Worm (Caenorhabditis elegans) whole organism, L1 larva: ENCODE data around the gene C34D4.10.

Experiments
- C34B4.2 ChIP-seq: sonication (generic microtip); optimal IDR thresholded peaks from 2 replicates; lab custom pipeline; 2017; ENCODE audit warnings: mild to moderate bottlenecking, missing genetic modification characterization, missing compliant biosample characterization
- aly-2 ChIP-seq: fragments of 150-350 bp; optimal IDR thresholded peaks from 2 replicates; lab custom pipeline; 2014; ENCODE audit warnings: missing biosample characterization, missing genetic modification characterization
- blmp-1 ChIP-seq: fragments of 150-350 bp; optimal IDR thresholded peaks from 2 replicates; lab custom pipeline; 2014; ENCODE audit warnings: missing biosample characterization, missing genetic modification characterization
- ceh-82 ChIP-seq, 3 experiments: fragments of 150-350 bp in 1 of 3; sonication (generic microtip) in 2 of 3; optimal IDR thresholded peaks; 2 replicates each; lab custom pipeline; 2014 to 2017; ENCODE audit warnings: missing biosample characterization in 3 of 3, missing genetic modification characterization in 3 of 3
- dsc-1 ChIP-seq: sonication (generic microtip); optimal IDR thresholded peaks from 2 replicates; lab custom pipeline; 2016; ENCODE audit warnings: mild to moderate bottlenecking, missing genetic modification characterization, missing compliant biosample characterization
- egl-27 ChIP-seq, 2 experiments: fragments of 150-350 bp in 1 of 2; sonication (generic microtip); optimal IDR thresholded peaks; 3 replicates each; lab custom pipeline; 2017 to 2018; ENCODE audit warnings: missing biosample characterization in 2 of 2, missing genetic modification characterization in 2 of 2, missing genetic modification reagents in 2 of 2
- elt-3 ChIP-seq, 6 experiments: fragments of 150-350 bp in 1 of 6; sonication (generic microtip); optimal IDR thresholded peaks; 2 replicates each; lab custom pipeline; 2017 to 2018; ENCODE audit warnings: missing biosample characterization in 6 of 6, missing genetic modification characterization in 6 of 6, inconsistent platforms in 1 of 6
- ets-5 ChIP-seq: fragments of 200-800 bp; sonication (Bioruptor generic); IDR thresholded peaks from 2 replicates; pipeline ENCODE4 v1.3.6; 2022; ENCODE audit warnings: missing genetic modification characterization, missing compliant biosample characterization
- fkh-4 ChIP-seq: sonication (generic microtip); optimal IDR thresholded peaks from 2 replicates; lab custom pipeline; 2016; ENCODE audit warnings: missing compliant biosample characterization, missing genetic modification characterization, borderline replicate concordance
- hlh-17 ChIP-seq: fragments of 200-800 bp; sonication (Bioruptor generic); optimal IDR thresholded peaks from 2 replicates; lab custom pipeline; 2018; ENCODE audit warnings: missing genetic modification characterization, mild to moderate bottlenecking, missing compliant biosample characterization, moderate library complexity, borderline replicate concordance
- hpl-2 ChIP-seq: fragments of 150-350 bp; optimal IDR thresholded peaks from 2 replicates; lab custom pipeline; 2014; ENCODE audit warnings: missing biosample characterization, missing genetic modification reagents, missing genetic modification characterization
- jun-1 ChIP-seq: fragments of 150-350 bp; optimal IDR thresholded peaks from 2 replicates; lab custom pipeline; 2014; ENCODE audit warnings: missing biosample characterization, missing genetic modification reagents, missing genetic modification characterization
- lin-13 ChIP-seq: fragments of 150-350 bp; optimal IDR thresholded peaks from 2 replicates; lab custom pipeline; 2014; ENCODE audit warnings: missing biosample characterization, missing genetic modification reagents, missing genetic modification characterization
- lin-14 ChIP-seq: fragments of 200-800 bp; sonication (Bioruptor generic); optimal IDR thresholded peaks from 2 replicates; lab custom pipeline; 2018; ENCODE audit warnings: mild to moderate bottlenecking, missing genetic modification characterization, moderate library complexity, missing compliant biosample characterization
- lin-35 ChIP-seq, 2 experiments: fragments of 150-350 bp; optimal IDR thresholded peaks; 2 replicates each; lab custom pipeline; 2014; ENCODE audit warnings: missing biosample characterization in 2 of 2, missing genetic modification characterization in 2 of 2, missing genetic modification reagents in 2 of 2
- lin-39 ChIP-seq: fragments of 150-350 bp; optimal IDR thresholded peaks from 2 replicates; lab custom pipeline; 2014; ENCODE audit warnings: missing biosample characterization, missing genetic modification reagents, missing genetic modification characterization
- lsy-2 ChIP-seq, 2 experiments: fragments of 150-350 bp; optimal IDR thresholded peaks; 2 replicates each; lab custom pipeline; 2014; ENCODE audit warnings: missing biosample characterization in 2 of 2, missing genetic modification characterization in 2 of 2
- mab-9 ChIP-seq: fragments of 200-800 bp; sonication (Bioruptor generic); IDR thresholded peaks from 2 replicates; pipeline ENCODE4 v1.3.6; 2022; ENCODE audit warnings: missing genetic modification reagents, missing genetic modification characterization, missing compliant biosample characterization
- mdl-1 ChIP-seq, 2 experiments: fragments of 150-350 bp; optimal IDR thresholded peaks; 2 replicates each; lab custom pipeline; 2014 to 2017; ENCODE audit warnings: missing biosample characterization in 2 of 2, missing genetic modification characterization in 2 of 2, inconsistent platforms in 1 of 2
- mep-1 ChIP-seq: fragments of 150-350 bp; optimal IDR thresholded peaks from 2 replicates; lab custom pipeline; 2014; ENCODE audit warnings: missing biosample characterization, missing genetic modification characterization
- nhr-11 ChIP-seq: fragments of 150-350 bp; optimal IDR thresholded peaks from 2 replicates; lab custom pipeline; 2014; ENCODE audit warnings: missing biosample characterization, missing genetic modification characterization
- nhr-19 ChIP-seq: fragments of 200-800 bp; sonication (Bioruptor generic); conservative IDR thresholded peaks from 2 replicates; pipeline ENCODE4 v1.3.6; 2022; ENCODE audit warnings: missing genetic modification characterization, missing compliant biosample characterization
- nhr-237 ChIP-seq: fragments of 150-350 bp; optimal IDR thresholded peaks from 2 replicates; lab custom pipeline; 2014; ENCODE audit warnings: missing biosample characterization, missing genetic modification characterization
- nhr-28 ChIP-seq: fragments of 150-350 bp; optimal IDR thresholded peaks from 2 replicates; lab custom pipeline; 2014; ENCODE audit warnings: missing biosample characterization, missing genetic modification characterization
- nhr-71 ChIP-seq: sonication (generic microtip); optimal IDR thresholded peaks from 2 replicates; lab custom pipeline; 2016; ENCODE audit warnings: mild to moderate bottlenecking, missing genetic modification characterization, moderate library complexity, missing compliant biosample characterization
- nhr-85 ChIP-seq: sonication (generic microtip); peaks from one replicate; lab custom pipeline; 2016; ENCODE audit warnings: missing genetic modification characterization, inconsistent platforms, missing compliant biosample characterization
- pag-3 ChIP-seq: sonication (generic microtip); optimal IDR thresholded peaks from 2 replicates; lab custom pipeline; 2017; ENCODE audit warnings: missing genetic modification characterization, mild to moderate bottlenecking, missing compliant biosample characterization, antibody characterized with exemption, borderline replicate concordance; ENCODE audit not compliant: insufficient read depth
- pax-3 ChIP-seq: fragments of 200-800 bp; sonication (Bioruptor generic); optimal IDR thresholded peaks from 2 replicates; lab custom pipeline; 2018; ENCODE audit warnings: mild to moderate bottlenecking, missing genetic modification characterization, moderate library complexity, missing compliant biosample characterization
- pqm-1 ChIP-seq: sonication (generic microtip); optimal IDR thresholded peaks from 3 replicates; lab custom pipeline; 2017; ENCODE audit warnings: missing biosample characterization, missing genetic modification characterization
- rnt-1 ChIP-seq: sonication (generic microtip); optimal IDR thresholded peaks from 2 replicates; lab custom pipeline; 2016; ENCODE audit warnings: mild to moderate bottlenecking, missing genetic modification characterization, moderate library complexity, missing compliant biosample characterization
- skn-1 ChIP-seq: fragments of 150-350 bp; optimal IDR thresholded peaks from 2 replicates; lab custom pipeline; 2014; ENCODE audit warnings: missing biosample characterization, missing genetic modification characterization
- snu-23 ChIP-seq: sonication (generic microtip); optimal IDR thresholded peaks from 2 replicates; lab custom pipeline; 2016; ENCODE audit warnings: missing genetic modification characterization, missing compliant biosample characterization
- sptf-1 ChIP-seq: fragments of 150-350 bp; optimal IDR thresholded peaks from 2 replicates; lab custom pipeline; 2014; ENCODE audit warnings: missing biosample characterization, missing genetic modification characterization
- sup-37 ChIP-seq: fragments of 200-800 bp; sonication (Bioruptor generic); optimal IDR thresholded peaks from 2 replicates; lab custom pipeline; 2018; ENCODE audit warnings: mild to moderate bottlenecking, missing genetic modification characterization, missing compliant biosample characterization
- tlp-1 ChIP-seq: fragments of 150-350 bp; optimal IDR thresholded peaks from 2 replicates; lab custom pipeline; 2014; ENCODE audit warnings: missing biosample characterization, missing genetic modification characterization
- unc-130 ChIP-seq: fragments of 150-350 bp; optimal IDR thresholded peaks from 2 replicates; lab custom pipeline; 2017; ENCODE audit warnings: missing biosample characterization, missing genetic modification characterization, inconsistent platforms
- unc-62 ChIP-seq: fragments of 150-350 bp; optimal IDR thresholded peaks from 2 replicates; lab custom pipeline; 2014; ENCODE audit warnings: missing biosample characterization, missing genetic modification reagents, missing genetic modification characterization
- zag-1 ChIP-seq: fragments of 150-350 bp; optimal IDR thresholded peaks from 2 replicates; lab custom pipeline; 2014; ENCODE audit warnings: missing biosample characterization, missing genetic modification characterization

C34D4.10 gene

DNA sequence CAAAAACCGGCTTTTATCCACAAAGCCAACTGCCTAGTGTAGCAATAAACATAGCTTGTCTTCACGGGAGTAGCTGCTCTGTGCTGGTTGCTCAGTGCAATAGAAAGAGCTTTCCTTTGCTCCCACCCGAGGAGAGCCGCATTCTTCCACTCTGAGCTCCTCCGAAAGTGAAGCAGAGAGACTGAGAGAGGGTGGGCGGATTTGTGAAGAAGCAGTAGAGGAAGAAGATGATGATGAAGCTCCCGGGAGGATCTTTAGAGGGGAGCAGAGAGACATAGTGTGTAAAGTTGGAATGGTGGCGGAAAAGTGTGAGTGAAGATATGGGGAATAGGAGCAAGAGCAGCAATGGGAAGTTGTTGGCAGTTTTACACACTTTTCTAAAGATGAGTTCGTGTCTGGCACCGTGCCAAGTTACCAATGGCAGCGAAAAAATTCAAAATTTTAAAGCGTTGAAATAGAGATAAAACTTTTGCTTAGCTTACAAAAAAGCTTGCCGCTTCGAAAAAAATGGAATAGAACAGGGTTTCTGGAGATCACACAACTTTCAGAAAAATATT is 22.6 kb downstream of the C34D4.10 start, which contains the start of gene ZC477.4 (continued):
- peak; percentile 26; the same call in 1 of the 2 replicates for TF ChIP-seq nhr-19 (GFP tag; lab: Robert Waterston, UW)
- TF ChIP-seq ets-5 (GFP tag; lab: Robert Waterston, UW): no peak
- no peak for TF ChIP-seq pax-3
- TF ChIP-seq nhr-28: no peak
- TF ChIP-seq blmp-1 (tag; lab: Kevin White, UChicago): no peak
- TF ChIP-seq sup-37 (GFP tag; lab: Kevin White, UChicago): no peak

DNA sequence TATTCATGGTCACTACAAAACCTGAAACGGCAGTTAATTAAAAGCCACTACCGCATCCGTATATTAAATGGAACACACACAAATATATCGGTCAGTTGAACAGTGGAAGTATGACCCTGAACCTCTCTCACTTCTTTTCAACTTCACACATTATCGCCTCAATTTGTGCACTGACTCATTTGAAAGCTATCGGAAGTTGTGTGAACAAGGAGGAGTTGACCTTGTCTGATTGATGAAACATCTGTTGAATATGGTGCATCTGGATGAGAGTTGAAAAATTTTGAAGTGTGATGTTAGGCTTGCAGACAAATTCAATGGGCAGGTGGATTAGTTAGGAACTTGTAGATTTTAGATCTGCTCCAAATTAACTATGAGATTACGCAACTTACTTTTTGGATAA is 23.8 kb downstream of the C34D4.10 start:
- TF ChIP-seq sup-37 (GFP tag; lab: Kevin White, UChicago): no peak
- TF ChIP-seq pqm-1 (tag; lab: Kevin White, UChicago): no peak
- no peak for TF ChIP-seq mdl-1 (tag; optimal IDR thresholded peaks at IDR 0.05; lab: Kevin White, UChicago)
- no peak for TF ChIP-seq aly-2 (tag; lab: Kevin White, UChicago)
- no peak for TF ChIP-seq zag-1 (tag; lab: Kevin White, UChicago)
- TF ChIP-seq ceh-82 (tag; optimal IDR thresholded peaks at IDR 0.05; lab: Kevin White, UChicago): no peak
- no peak for TF ChIP-seq egl-27 (tag; optimal IDR thresholded peaks at IDR 0.05; lab: Kevin White, UChicago)
- TF ChIP-seq, all 84 proteins: peak for 0

DNA sequence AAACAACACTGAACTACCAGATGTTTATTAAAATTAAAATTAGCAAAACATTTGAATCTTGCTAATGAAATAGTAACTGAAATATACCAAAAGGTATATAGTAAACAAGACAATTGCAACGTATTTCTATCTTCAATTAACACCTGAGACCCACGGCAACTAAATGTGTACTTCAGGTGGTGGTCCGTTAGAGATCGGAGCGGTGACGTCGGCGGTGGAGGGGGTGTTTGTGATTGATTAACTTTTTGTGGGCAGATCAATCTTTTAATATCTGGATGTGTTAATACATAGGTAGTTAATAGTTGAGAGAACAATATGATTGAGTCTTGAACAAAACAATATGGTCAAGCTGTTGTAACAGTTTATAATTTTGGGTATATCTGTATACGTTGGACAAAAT is 25.1 kb downstream of the C34D4.10 start:
- TF ChIP-seq hlh-17 (GFP tag; lab: Kevin White, UChicago): no peak
- TF ChIP-seq nhr-19 (GFP tag; lab: Robert Waterston, UW): 0 out of 2 replicates have a peak, but pooled peaks have one; percentile 10
- TF ChIP-seq sptf-1 (tag; lab: Kevin White, UChicago): no peak
- no peak for TF ChIP-seq nhr-237
- TF ChIP-seq lin-35 (GFP tag; optimal IDR thresholded peaks at IDR 0.05; lab: Kevin White, UChicago): no peak
- no peak for TF ChIP-seq unc-62
- TF ChIP-seq rnt-1 (tag; lab: Kevin White, UChicago): peak; percentile 53
- peak; percentile 30 for TF ChIP-seq nhr-71 (tag; lab: Kevin White, UChicago)
- no peak for TF ChIP-seq skn-1 (tag; lab: Kevin White, UChicago)
- TF ChIP-seq lin-14 (GFP tag; lab: Kevin White, UChicago): peak; percentile 43
- peak; percentile 17 for TF ChIP-seq lin-39 (tag; lab: Kevin White, UChicago)
- TF ChIP-seq fkh-4 (tag; lab: Kevin White, UChicago): no peak
- no peak for TF ChIP-seq C34B4.2 (tag; lab: Kevin White, UChicago)

DNA sequence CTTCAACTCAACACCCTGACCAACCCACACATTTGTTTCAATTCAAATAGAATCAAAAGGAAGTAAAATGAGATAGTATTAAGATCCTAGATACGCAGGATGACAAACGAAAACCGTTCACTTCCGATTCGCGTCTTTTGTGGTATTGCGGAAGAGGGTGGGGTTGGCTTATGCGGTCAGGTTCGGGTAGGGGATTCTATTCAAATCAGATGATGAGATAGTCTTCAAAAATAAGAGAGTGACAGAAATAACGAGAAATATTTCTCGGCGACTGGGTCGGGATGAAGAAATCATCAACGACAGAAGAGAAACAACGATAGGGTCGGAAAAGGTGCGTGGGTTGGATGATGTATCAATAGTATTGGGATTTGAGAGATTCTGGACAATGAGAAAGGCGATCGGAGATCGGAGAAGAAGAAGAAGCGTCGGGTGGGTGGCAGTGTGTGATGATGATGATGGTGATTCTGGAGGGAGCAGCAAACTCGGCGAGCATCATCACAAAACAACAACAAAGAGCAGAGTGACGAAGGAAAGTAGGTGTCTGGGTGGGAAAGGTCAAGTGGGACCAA is 25.7 kb downstream of the C34D4.10 start:
- TF ChIP-seq blmp-1 (tag; lab: Kevin White, UChicago) (peak; percentile 85), mep-1 (tag; lab: Kevin White, UChicago) (peak; percentile 72), lin-14 (GFP tag; lab: Kevin White, UChicago) (peak; percentile 83), nhr-19 (GFP tag; lab: Robert Waterston, UW) (peak; percentile 6; the same call in 1 of the 2 replicates), unc-130 (tag; lab: Kevin White, UChicago) (peak; percentile 17), dsc-1 (tag; lab: Kevin White, UChicago) (peak; percentile 33), snu-23 (GFP tag; lab: Kevin White, UChicago) (peak; percentile 10), rnt-1 (tag; lab: Kevin White, UChicago) (peak; percentile 62), lsy-2 (tag; optimal IDR thresholded peaks at IDR 0.05; lab: Kevin White, UChicago) (peak in 1 of 2 experiments; percentile 25), elt-3 (tag; optimal IDR thresholded peaks at IDR 0.05; lab: Kevin White, UChicago) (no peak), nhr-28 (no peak), nhr-85 (tag; lab: Kevin White, UChicago) (peak; percentile 60), jun-1 (no peak), hpl-2 (GFP tag; lab: Kevin White, UChicago) (no peak), lin-39 (tag; lab: Kevin White, UChicago) (no peak), nhr-11 (tag; lab: Kevin White, UChicago) (no peak), pag-3 (tag; lab: Kevin White, UChicago) (no peak), tlp-1 (tag; lab: Kevin White, UChicago) (no peak), mab-9 (no peak), nhr-71 (tag; lab: Kevin White, UChicago) (peak; percentile 29), lin-13 (peak; percentile 5)
